Fruit fly (Drosophila melanogaster): Measurements from ENCODE around the gene mtDNA-helicase.

The mtDNA-helicase gene

dm6 chr2L:9887856-9888269 is 5.4 kb downstream of the mtDNA-helicase start, which contains the start of gene Fkbp59 (continued):
- TF ChIP-seq cas (GFP tag; IDR thresholded peaks at IDR 0.05) (no peak), onecut (GFP tag; IDR thresholded peaks at IDR 0.05) (peak; percentile 96), tll (GFP tag; optimal IDR thresholded peaks at IDR 0.05) (no peak), Opbp (GFP tag; IDR thresholded peaks at IDR 0.05; ENCODE audit: partially characterized antibody) (peak; percentile 58; the same call in 2 of the 3 replicates), tgo (GFP tag; IDR thresholded peaks at IDR 0.05) (no peak), chinmo (GFP tag; IDR thresholded peaks at IDR 0.05; ENCODE audit: partially characterized antibody) (0 out of 4 replicates have a peak, but pooled peaks have one; percentile 46), Chrac-16 (GFP tag; optimal IDR thresholded peaks at IDR 0.05) (no peak), CG10565 (GFP tag; optimal IDR thresholded peaks at IDR 0.05) (no peak), Deaf1 (tag; optimal IDR thresholded peaks at IDR 0.05) (peak; percentile 6), CG9727 (GFP tag; optimal IDR thresholded peaks at IDR 0.05) (no peak), caup (GFP tag; optimal IDR thresholded peaks at IDR 0.05; ENCODE audit: severe bottlenecking) (no peak), dpn (GFP tag; optimal IDR thresholded peaks at IDR 0.05) (peak in 1 of 2 experiments; percentile 4), CG31224 (GFP tag; IDR thresholded peaks at IDR 0.05) (no peak), CG6683 (GFP tag; optimal IDR thresholded peaks at IDR 0.05) (no peak), CG6254 (GFP tag; optimal IDR thresholded peaks at IDR 0.05) (no peak), NK7.1 (GFP tag; optimal IDR thresholded peaks at IDR 0.05) (no peak), trem (tag; optimal IDR thresholded peaks at IDR 0.05) (peak; percentile 27), lab (GFP tag; optimal IDR thresholded peaks at IDR 0.05) (no peak), CG34376 (GFP tag; optimal IDR thresholded peaks at IDR 0.05) (no peak), CG6791 (GFP tag; IDR thresholded peaks at IDR 0.05; ENCODE audit: partially characterized antibody) (peak; percentile 94), phol (tag; optimal IDR thresholded peaks at IDR 0.05) (peak; percentile 12), sna (GFP tag; IDR thresholded peaks at IDR 0.05; ENCODE audit: partially characterized antibody) (peak; percentile 69), CG2712 (tag; optimal IDR thresholded peaks at IDR 0.05) (peak; percentile 51), Jarid2 (GFP tag; optimal IDR thresholded peaks at IDR 0.05) (no peak), CG10959 (GFP tag; IDR thresholded peaks at IDR 0.05) (no peak), slbo (GFP tag; IDR thresholded peaks at IDR 0.05) (peak; percentile 31; the same call in 1 of the 2 replicates), yki (optimal IDR thresholded peaks at IDR 0.05) (no peak), nmo (GFP tag; optimal IDR thresholded peaks at IDR 0.05) (peak; percentile 17), pho (GFP tag; optimal IDR thresholded peaks at IDR 0.05) (no peak), CoRest (tag; optimal IDR thresholded peaks at IDR 0.05) (no peak), CG14710 (tag; optimal IDR thresholded peaks at IDR 0.05) (peak; percentile 27), CG33213 (GFP tag; optimal IDR thresholded peaks at IDR 0.05) (peak; percentile 38), CG16863 (GFP tag; optimal IDR thresholded peaks at IDR 0.05) (no peak), Med (GFP tag) (peak; percentile 64), row (GFP tag; IDR thresholded peaks at IDR 0.05) (no peak; the same call in 2 of the 3 replicates), CG43689 (GFP tag; IDR thresholded peaks at IDR 0.05) (no peak), CG8944 (GFP tag; optimal IDR thresholded peaks at IDR 0.05) (no peak), Mes4 (GFP tag; optimal IDR thresholded peaks at IDR 0.05) (no peak), sd (tag; optimal IDR thresholded peaks at IDR 0.05) (peak; percentile 55), Scr (GFP tag; IDR thresholded peaks at IDR 0.05; ENCODE audit: partially characterized antibody) (peak; percentile 76), CG14050 (GFP tag; IDR thresholded peaks at IDR 0.05) (no peak), CG8478 (optimal IDR thresholded peaks at IDR 0.05) (no peak), CG13287 (GFP tag; IDR thresholded peaks at IDR 0.05; ENCODE audit: partially characterized antibody) (peak; percentile 82), CG14965 (GFP tag; optimal IDR thresholded peaks at IDR 0.05; ENCODE audit: borderline replicate concordance) (no peak), Drgx (GFP tag; IDR thresholded peaks at IDR 0.05) (no peak), Bdp1 (GFP tag; optimal IDR thresholded peaks at IDR 0.05) (no peak), otp (GFP tag; IDR thresholded peaks at IDR 0.05) (no peak), CG4617 (GFP tag; optimal IDR thresholded peaks at IDR 0.05; ENCODE audit: borderline replicate concordance) (peak; percentile 22), CG7271 (tag; optimal IDR thresholded peaks at IDR 0.05) (no peak), fd64A (GFP tag; optimal IDR thresholded peaks at IDR 0.05) (no peak)

All from whole organism, embryonic.